Fruit fly (Drosophila melanogaster) whole organism, larva: ENCODE results near the gene RpS6.

Source experiments
- noc ChIP-seq: fragments of 200-800 bp; sonication (Bioruptor generic); optimal IDR thresholded peaks from 3 replicates; lab custom pipeline; 2019; ENCODE audit warnings: missing biosample characterization, mild to moderate bottlenecking, missing genetic modification characterization, moderate library complexity

RpS6 gene

dm6 chrX:7878736-7879135 is 22.4 kb downstream of the RpS6 start, which contains the start of gene Ir7d:
TSS of gene Ir7d (minus strand) at chrX:7878836.
- no peak for TF ChIP-seq noc (tag; lab: Kevin White, UChicago)

dm6 chrX:7874094-7874493 is 27.0 kb downstream of the RpS6 start, which contains the start of gene Ir7c:
TSS of gene Ir7c (plus strand) at chrX:7874394.
- TF ChIP-seq noc (tag; lab: Kevin White, UChicago): no peak

dm6 chrX:7873172-7873930 is 27.8 kb downstream of the RpS6 start, which contains the start of gene dec:
TSS of gene dec (minus strand) at chrX:7873222.
- no peak for TF ChIP-seq noc (tag; lab: Kevin White, UChicago)

- TF ChIP-seq noc (tag; lab: Kevin White, UChicago): no peak
Measured at dm6 chrX:7866868-7867267, 34.3 kb downstream of the RpS6 start, which contains the start of gene Ir7b. TSS of gene Ir7b (minus strand) at chrX:7866968.

- TF ChIP-seq noc (tag; lab: Kevin White, UChicago): no peak
Measured at dm6 chrX:7857873-7858272, 43.3 kb downstream of the RpS6 start, which contains the start of gene CG1409. TSS of gene CG1409 (plus strand) at chrX:7858173.

dm6 chrX:7854144-7854543 is 47.0 kb downstream of the RpS6 start, which contains the start of gene CG10920:
TSS of gene CG10920 (minus strand) at chrX:7854244.
- TF ChIP-seq noc (tag; lab: Kevin White, UChicago): no peak
